Fruit fly (Drosophila melanogaster): ENCODE results near the gene tara.

Gene tara

dm6 chr3R:16288714-16289291 lies 63.4 kb downstream of the tara start:
- no peak for TF ChIP-seq toe (GFP tag; optimal IDR thresholded peaks at IDR 0.05)
- TF ChIP-seq cic (GFP tag; optimal IDR thresholded peaks at IDR 0.05) = no peak
- TF ChIP-seq ovo (GFP tag; optimal IDR thresholded peaks at IDR 0.05) = no peak
- TF ChIP-seq tj (GFP tag; optimal IDR thresholded peaks at IDR 0.05) = no peak
- no peak for TF ChIP-seq CG5204 (GFP tag; optimal IDR thresholded peaks at IDR 0.05)
- TF ChIP-seq bab1 (GFP tag; optimal IDR thresholded peaks at IDR 0.05) = no peak
- no peak for TF ChIP-seq Mnt (GFP tag; optimal IDR thresholded peaks at IDR 0.05)
- no peak for TF ChIP-seq Clk (GFP tag; optimal IDR thresholded peaks at IDR 0.05)
- no peak for TF ChIP-seq CG7101 (tag; optimal IDR thresholded peaks at IDR 0.05)
- TF ChIP-seq CG7045 (GFP tag; optimal IDR thresholded peaks at IDR 0.05) = no peak
- TF ChIP-seq pad (GFP tag; optimal IDR thresholded peaks at IDR 0.05) = no peak
- TF ChIP-seq CG12768 (GFP tag; optimal IDR thresholded peaks at IDR 0.05) = no peak
- no peak for TF ChIP-seq CG33017 (tag; optimal IDR thresholded peaks at IDR 0.05)
- TF ChIP-seq Hr96 (GFP tag; optimal IDR thresholded peaks at IDR 0.05) = no peak
- no peak for TF ChIP-seq CG11617 (GFP tag; optimal IDR thresholded peaks at IDR 0.05)
- TF ChIP-seq CG1620 (GFP tag; optimal IDR thresholded peaks at IDR 0.05) = no peak
- TF ChIP-seq cnc (optimal IDR thresholded peaks at IDR 0.05) = no peak
- TF ChIP-seq CG14711 (tag; optimal IDR thresholded peaks at IDR 0.05) = no peak
- no peak for TF ChIP-seq kay (GFP tag; ENCODE audit: borderline replicate concordance)

dm6 chr3R:16290242-16290824 lies 64.9 kb downstream of the tara start:
- TF ChIP-seq CG7045 (GFP tag; optimal IDR thresholded peaks at IDR 0.05) = no peak
- TF ChIP-seq CG5204 (GFP tag; optimal IDR thresholded peaks at IDR 0.05) = no peak
- TF ChIP-seq CG12768 (GFP tag; optimal IDR thresholded peaks at IDR 0.05) = no peak
- no peak for TF ChIP-seq CG14711 (tag; optimal IDR thresholded peaks at IDR 0.05)
- no peak for TF ChIP-seq cnc (optimal IDR thresholded peaks at IDR 0.05)
- peak; percentile 17 for TF ChIP-seq CG11617 (GFP tag; optimal IDR thresholded peaks at IDR 0.05)
- peak; percentile 75 for TF ChIP-seq kay (GFP tag; ENCODE audit: borderline replicate concordance)
- TF ChIP-seq pad (GFP tag; optimal IDR thresholded peaks at IDR 0.05) = peak; percentile 17
- no peak for TF ChIP-seq bab1 (GFP tag; optimal IDR thresholded peaks at IDR 0.05)
- TF ChIP-seq Hr96 (GFP tag; optimal IDR thresholded peaks at IDR 0.05) = no peak
- no peak for TF ChIP-seq toe (GFP tag; optimal IDR thresholded peaks at IDR 0.05)
- no peak for TF ChIP-seq CG33017 (tag; optimal IDR thresholded peaks at IDR 0.05)
- TF ChIP-seq Mnt (GFP tag; optimal IDR thresholded peaks at IDR 0.05) = peak; percentile 21
- TF ChIP-seq Clk (GFP tag; optimal IDR thresholded peaks at IDR 0.05) = no peak
- TF ChIP-seq ovo (GFP tag; optimal IDR thresholded peaks at IDR 0.05) = no peak
- no peak for TF ChIP-seq cic (GFP tag; optimal IDR thresholded peaks at IDR 0.05)
- peak; percentile 6 for TF ChIP-seq CG1620 (GFP tag; optimal IDR thresholded peaks at IDR 0.05)
- TF ChIP-seq CG7101 (tag; optimal IDR thresholded peaks at IDR 0.05) = no peak
- TF ChIP-seq tj (GFP tag; optimal IDR thresholded peaks at IDR 0.05) = no peak
- TF ChIP-seq Crg-1 (GFP tag; optimal IDR thresholded peaks at IDR 0.05) = no peak

- TF ChIP-seq CG7101 (tag; optimal IDR thresholded peaks at IDR 0.05) (no peak), Crg-1 (GFP tag; optimal IDR thresholded peaks at IDR 0.05) (no peak), CG12768 (GFP tag; optimal IDR thresholded peaks at IDR 0.05) (no peak), Hr96 (GFP tag; optimal IDR thresholded peaks at IDR 0.05) (no peak), Clk (GFP tag; optimal IDR thresholded peaks at IDR 0.05) (no peak), Mnt (GFP tag; optimal IDR thresholded peaks at IDR 0.05) (no peak), CG7045 (GFP tag; optimal IDR thresholded peaks at IDR 0.05) (no peak), ovo (GFP tag; optimal IDR thresholded peaks at IDR 0.05) (no peak), bab1 (GFP tag; optimal IDR thresholded peaks at IDR 0.05) (no peak), cic (GFP tag; optimal IDR thresholded peaks at IDR 0.05) (no peak), kay (GFP tag; ENCODE audit: borderline replicate concordance) (no peak), CG14711 (tag; optimal IDR thresholded peaks at IDR 0.05) (no peak)
Observed at dm6 chr3R:16295513-16296123, 70.2 kb downstream of the tara start.

- TF ChIP-seq kay (GFP tag; ENCODE audit: borderline replicate concordance) (no peak), pad (GFP tag; optimal IDR thresholded peaks at IDR 0.05) (no peak), Crg-1 (GFP tag; optimal IDR thresholded peaks at IDR 0.05) (peak; percentile 6), CG14711 (tag; optimal IDR thresholded peaks at IDR 0.05) (peak; percentile 76), CG1620 (GFP tag; optimal IDR thresholded peaks at IDR 0.05) (no peak), toe (GFP tag; optimal IDR thresholded peaks at IDR 0.05) (no peak), ovo (GFP tag; optimal IDR thresholded peaks at IDR 0.05) (peak; percentile 93), cic (GFP tag; optimal IDR thresholded peaks at IDR 0.05) (peak; percentile 34), CG33017 (tag; optimal IDR thresholded peaks at IDR 0.05) (peak; percentile 36), Clk (GFP tag; optimal IDR thresholded peaks at IDR 0.05) (no peak), tj (GFP tag; optimal IDR thresholded peaks at IDR 0.05) (peak; percentile 89), CG7045 (GFP tag; optimal IDR thresholded peaks at IDR 0.05) (no peak), bab1 (GFP tag; optimal IDR thresholded peaks at IDR 0.05) (peak; percentile 0), CG7101 (tag; optimal IDR thresholded peaks at IDR 0.05) (no peak), Hr96 (GFP tag; optimal IDR thresholded peaks at IDR 0.05) (no peak), CG11617 (GFP tag; optimal IDR thresholded peaks at IDR 0.05) (no peak), CG12768 (GFP tag; optimal IDR thresholded peaks at IDR 0.05) (no peak), CG5204 (GFP tag; optimal IDR thresholded peaks at IDR 0.05) (no peak), Mnt (GFP tag; optimal IDR thresholded peaks at IDR 0.05) (peak; percentile 7), cnc (optimal IDR thresholded peaks at IDR 0.05) (no peak)
Observed at dm6 chr3R:16305185-16305989, 79.9 kb downstream of the tara start, which contains the start of gene Zip89B. Gene Zip89B, plus strand, starts transcription at chr3R:16305758.

- no peak for TF ChIP-seq CG12768 (GFP tag; optimal IDR thresholded peaks at IDR 0.05)
- no peak for TF ChIP-seq CG7101 (tag; optimal IDR thresholded peaks at IDR 0.05)
- no peak for TF ChIP-seq Mnt (GFP tag; optimal IDR thresholded peaks at IDR 0.05)
Observed at dm6 chr3R:16308057-16308456, 82.6 kb downstream of the tara start.
